Worm (Caenorhabditis elegans): ENCODE results near the gene dcaf-1.

Gene dcaf-1

ce11 chrIV:9706704-9707197 is at the start of gene dcaf-1, which contains the start of gene dph-3:
dcaf-1 (minus strand) TSS chrIV:9706723.
dph-3 (plus strand) TSS chrIV:9707147.
- no peak for TF ChIP-seq sdz-12 (GFP tag; optimal IDR thresholded peaks at IDR 0.05)
- no peak for TF ChIP-seq madf-9 (GFP tag; conservative IDR thresholded peaks at IDR 0.05)
- no peak for TF ChIP-seq nhr-10 (tag; optimal IDR thresholded peaks at IDR 0.05)
- no peak for TF ChIP-seq Y5F2A.4 (GFP tag; optimal IDR thresholded peaks at IDR 0.05)
- no peak for TF ChIP-seq ceh-82 (tag; optimal IDR thresholded peaks at IDR 0.05)
- TF ChIP-seq nhr-76 (tag; optimal IDR thresholded peaks at IDR 0.05), result no peak
- no peak for TF ChIP-seq ama-1 (optimal IDR thresholded peaks at IDR 0.05)
- no peak for TF ChIP-seq nhr-237 (tag; optimal IDR thresholded peaks at IDR 0.05)
- TF ChIP-seq nhr-42 (GFP tag; IDR thresholded peaks at IDR 0.05), result no peak
- TF ChIP-seq lin-29 (GFP tag; IDR thresholded peaks at IDR 0.05), result no peak
- TF ChIP-seq ces-1 (GFP tag; optimal IDR thresholded peaks at IDR 0.05), result no peak
- TF ChIP-seq nhr-28 (tag; optimal IDR thresholded peaks at IDR 0.05), result peak; percentile 1
- TF ChIP-seq lin-39 (tag; optimal IDR thresholded peaks at IDR 0.05), result no peak
- TF ChIP-seq hlh-11 (tag; optimal IDR thresholded peaks at IDR 0.05), result no peak
- no peak for TF ChIP-seq snpc-1.2 (GFP tag; IDR thresholded peaks at IDR 0.05)
- TF ChIP-seq pha-4 (GFP tag; IDR thresholded peaks at IDR 0.05), result no peak
- no peak for TF ChIP-seq pha-4 (tag; optimal IDR thresholded peaks at IDR 0.05)
- peak; percentile 82 for TF ChIP-seq hlh-30 (tag; optimal IDR thresholded peaks at IDR 0.05; ENCODE audit: insufficient read depth)
- no peak for TF ChIP-seq zip-11 (GFP tag; IDR thresholded peaks at IDR 0.05)
- no peak for TF ChIP-seq dve-1 (tag; optimal IDR thresholded peaks at IDR 0.05; ENCODE audit: insufficient read depth)
- no peak for TF ChIP-seq lir-3 (tag; optimal IDR thresholded peaks at IDR 0.05)
- TF ChIP-seq dpl-1 (GFP tag; optimal IDR thresholded peaks at IDR 0.05), result peak; percentile 35
- no peak for TF ChIP-seq mxl-2 (GFP tag; conservative IDR thresholded peaks at IDR 0.05)
- TF ChIP-seq F44E2.7 (GFP tag; IDR thresholded peaks at IDR 0.05), result no peak
- TF ChIP-seq Y48G9A.11 (GFP tag; IDR thresholded peaks at IDR 0.05), result no peak
- TF ChIP-seq nhr-102 (tag; optimal IDR thresholded peaks at IDR 0.05), result no peak
- TF ChIP-seq lsy-2 (tag; optimal IDR thresholded peaks at IDR 0.05), result peak; percentile 80 to 98
- no peak for TF ChIP-seq egl-43 (GFP tag; IDR thresholded peaks at IDR 0.05)
- TF ChIP-seq F37D6.2 (tag; optimal IDR thresholded peaks at IDR 0.05), result no peak
- no peak for TF ChIP-seq nhr-25 (tag; optimal IDR thresholded peaks at IDR 0.05; ENCODE audit: borderline replicate concordance, insufficient read depth)
- no peak for TF ChIP-seq spr-3 (GFP tag; optimal IDR thresholded peaks at IDR 0.05)
- TF ChIP-seq lin-13 (GFP tag; optimal IDR thresholded peaks at IDR 0.05), result no peak
- TF ChIP-seq nhr-77 (tag; optimal IDR thresholded peaks at IDR 0.05), result no peak
- TF ChIP-seq lin-38 (GFP tag; IDR thresholded peaks at IDR 0.05), result peak; percentile 23; the same call in 1 of the 2 replicates
- no peak for TF ChIP-seq ceh-28 (tag; optimal IDR thresholded peaks at IDR 0.05)
- no peak for TF ChIP-seq ceh-44 (GFP tag; IDR thresholded peaks at IDR 0.05)
- no peak for TF ChIP-seq mdl-1 (tag; optimal IDR thresholded peaks at IDR 0.05)
- no peak for TF ChIP-seq fos-1 (tag; optimal IDR thresholded peaks at IDR 0.05)
- no peak for TF ChIP-seq vab-7 (GFP tag; IDR thresholded peaks at IDR 0.05)
- no peak for TF ChIP-seq ceh-32 (tag; optimal IDR thresholded peaks at IDR 0.05; ENCODE audit: poor library complexity)
- TF ChIP-seq fkh-10 (GFP tag; optimal IDR thresholded peaks at IDR 0.05), result no peak
- no peak for TF ChIP-seq ZK337.2 (GFP tag; IDR thresholded peaks at IDR 0.05)

DNA sequence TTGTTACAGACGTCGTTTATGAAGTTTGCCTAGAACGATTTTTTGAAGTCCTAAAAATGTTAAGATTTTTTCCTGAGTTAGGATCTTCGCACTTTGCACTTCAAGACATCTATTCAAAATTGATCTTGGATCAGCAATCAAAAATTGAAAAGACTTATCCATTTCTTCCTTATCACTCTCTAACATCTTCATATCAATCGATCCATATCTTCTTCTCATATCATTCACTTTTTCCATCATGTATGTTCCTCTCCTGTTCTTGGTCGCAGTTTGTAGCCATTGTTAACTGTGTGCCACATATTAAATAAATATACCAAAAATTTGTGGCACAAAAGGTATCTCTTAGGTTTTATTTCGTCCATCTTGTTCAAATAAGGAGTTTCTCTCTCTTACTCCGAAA is 49.2 kb upstream of the dcaf-1 start:
- TF ChIP-seq nhr-28 (tag; optimal IDR thresholded peaks at IDR 0.05) (peak; percentile 61), ama-1 (optimal IDR thresholded peaks at IDR 0.05) (no peak)
